Worm (Caenorhabditis elegans): ENCODE data around the gene ZC455.1.

ce11 chrV:12754839-12755238 is 18.5 kb upstream of the ZC455.1 start, which contains the start of gene gpa-13:
- TF ChIP-seq pha-4 (tag; optimal IDR thresholded peaks at IDR 0.05), result no peak
- no peak for TF ChIP-seq ztf-11 (tag; optimal IDR thresholded peaks at IDR 0.05)
- no peak for TF ChIP-seq nhr-12 (tag; optimal IDR thresholded peaks at IDR 0.05)
- no peak for TF ChIP-seq skn-1 (tag; optimal IDR thresholded peaks at IDR 0.05)
- no peak for TF ChIP-seq nhr-67 (tag; optimal IDR thresholded peaks at IDR 0.05)
- no peak for TF ChIP-seq nhr-237 (tag; optimal IDR thresholded peaks at IDR 0.05)
- TF ChIP-seq snpc-4 (tag; optimal IDR thresholded peaks at IDR 0.05), result no peak
- no peak for TF ChIP-seq tbx-2 (tag; optimal IDR thresholded peaks at IDR 0.05)
- no peak for TF ChIP-seq sea-2 (GFP tag; optimal IDR thresholded peaks at IDR 0.05)
- no peak for TF ChIP-seq ztf-4 (tag; optimal IDR thresholded peaks at IDR 0.05)
- TF ChIP-seq unc-62 (GFP tag; optimal IDR thresholded peaks at IDR 0.05), result no peak
- no peak for TF ChIP-seq mdl-1 (tag; optimal IDR thresholded peaks at IDR 0.05)
